Fruit fly (Drosophila melanogaster): Measurements from ENCODE around the gene CG16704.

DNA sequence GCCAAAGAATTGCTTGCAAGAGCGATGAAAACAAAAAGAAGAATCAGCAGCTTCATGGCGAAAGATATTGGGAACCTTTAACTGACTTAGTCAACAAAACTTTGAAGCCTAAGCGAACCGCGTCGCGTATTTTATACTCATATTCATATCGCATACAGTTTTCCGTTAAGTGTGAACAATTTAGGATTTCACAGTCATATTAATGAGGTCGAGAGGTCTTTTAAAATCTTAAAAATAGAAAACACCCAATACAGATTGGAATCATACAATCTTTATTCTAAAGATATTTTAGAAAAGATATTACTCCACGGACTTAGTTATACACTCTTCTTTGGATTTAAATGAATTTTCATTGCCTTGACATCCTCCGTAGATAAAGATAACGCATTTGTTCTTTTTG is 1.4 kb upstream of the CG16704 start, which contains the start of gene Acp24A4:
- TF ChIP-seq psq (optimal IDR thresholded peaks at IDR 0.05) (no peak), Sin3A (optimal IDR thresholded peaks at IDR 0.05) (no peak), h (optimal IDR thresholded peaks at IDR 0.05) (no peak), Myc (optimal IDR thresholded peaks at IDR 0.05) (no peak)

Data from Kc167 (cell line).